Fruit fly (Drosophila melanogaster): Measurements from ENCODE around the gene CG43755.

DNA sequence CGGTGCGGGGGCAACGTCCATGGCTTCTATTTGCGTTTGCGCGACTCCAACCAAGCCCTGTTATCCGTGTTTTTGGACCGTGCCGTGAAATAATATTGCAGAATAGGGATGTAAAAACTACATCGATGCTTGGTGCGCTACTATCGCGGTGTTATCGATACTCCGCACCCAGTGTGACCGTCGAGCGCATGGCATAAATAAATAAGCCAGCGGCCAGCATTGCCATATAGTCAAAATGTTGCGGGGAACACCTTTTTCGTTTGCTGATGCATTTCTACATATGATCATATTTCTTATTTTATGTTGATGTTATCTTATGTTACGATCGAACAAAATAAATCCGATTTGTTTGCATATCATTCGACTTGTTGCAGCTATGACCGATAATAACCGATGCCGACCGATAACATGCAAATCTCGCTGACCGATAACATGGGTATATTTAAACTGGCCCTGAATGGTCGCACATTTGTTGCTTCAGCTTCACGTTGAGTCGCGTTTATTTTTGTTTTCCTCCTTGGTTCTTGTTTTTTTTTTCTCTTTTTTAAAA, 52.4 kb downstream of the CG43755 start, which contains the start of gene smo:
- TF ChIP-seq Ets98B (GFP tag; IDR thresholded peaks at IDR 0.05) (no peak), EcR (GFP tag; optimal IDR thresholded peaks at IDR 0.05) (peak; percentile 27), CG12605 (GFP tag; IDR thresholded peaks at IDR 0.05) (no peak), CG9948 (tag; optimal IDR thresholded peaks at IDR 0.05) (no peak), CG15710 (tag; optimal IDR thresholded peaks at IDR 0.05) (no peak), CG4496 (GFP tag; IDR thresholded peaks at IDR 0.05) (no peak), rn (GFP tag; IDR thresholded peaks at IDR 0.05) (no peak)
